Worm (Caenorhabditis elegans): ENCODE data around the gene ttr-2.

Gene ttr-2

ce11 chrIII:9946806-9947419 is 19.3 kb downstream of the ttr-2 start, which contains the start of gene K03H1.7 (continued):
- TF ChIP-seq F49E8.2 (tag; optimal IDR thresholded peaks at IDR 0.05; ENCODE audit: insufficient read depth): no peak
- no peak for TF ChIP-seq C06A6.2 (GFP tag; conservative IDR thresholded peaks at IDR 0.05)
- TF ChIP-seq him-1 (tag; optimal IDR thresholded peaks at IDR 0.05): no peak
- TF ChIP-seq lin-26 (GFP tag; IDR thresholded peaks at IDR 0.05): no peak
- TF ChIP-seq let-526 (GFP tag; IDR thresholded peaks at IDR 0.05): no peak
- peak; percentile 21 for TF ChIP-seq efl-1 (GFP tag; optimal IDR thresholded peaks at IDR 0.05)
- TF ChIP-seq F33H1.4 (GFP tag; IDR thresholded peaks at IDR 0.05): peak; percentile 50
- peak; percentile 62; the same call in 1 of the 2 replicates for TF ChIP-seq ceh-91 (GFP tag; IDR thresholded peaks at IDR 0.05)
- TF ChIP-seq repo-1 (tag; optimal IDR thresholded peaks at IDR 0.05): no peak
- no peak for TF ChIP-seq ztf-26 (tag; optimal IDR thresholded peaks at IDR 0.05)
- no peak for TF ChIP-seq atf-7 (tag; optimal IDR thresholded peaks at IDR 0.05)

ce11 chrIII:9950244-9950643 is 22.7 kb downstream of the ttr-2 start, which contains the start of gene K03H1.13:
Gene K03H1.13, minus strand, starts transcription at chrIII:9950344.
- TF ChIP-seq hmg-1.2 (GFP tag; IDR thresholded peaks at IDR 0.05): peak; percentile 24; the same call in 1 of the 2 replicates
- no peak for TF ChIP-seq ceh-100 (GFP tag; IDR thresholded peaks at IDR 0.05)

- TF ChIP-seq egl-44 (GFP tag; IDR thresholded peaks at IDR 0.05): no peak
- no peak for TF ChIP-seq ztf-25 (GFP tag; IDR thresholded peaks at IDR 0.05)
- no peak for TF ChIP-seq lin-40 (tag; optimal IDR thresholded peaks at IDR 0.05)
- TF ChIP-seq lir-1 (GFP tag; conservative IDR thresholded peaks at IDR 0.05): no peak
- no peak for TF ChIP-seq rec-8 (tag; optimal IDR thresholded peaks at IDR 0.05)
- no peak for TF ChIP-seq nhr-120 (GFP tag; IDR thresholded peaks at IDR 0.05)
- no peak for TF ChIP-seq zim-3 (tag; optimal IDR thresholded peaks at IDR 0.05)
- TF ChIP-seq mxl-1 (tag; optimal IDR thresholded peaks at IDR 0.05): no peak
These were observed 24.3 kb downstream of the ttr-2 start, which contains the start of gene K03H1.11 for ce11 chrIII:9951864-9952263. Gene K03H1.11, minus strand, starts transcription at chrIII:9951964.

ce11 chrIII:9956123-9956522 is 28.6 kb downstream of the ttr-2 start, which contains the start of gene mog-1:
Gene mog-1, minus strand, starts transcription at chrIII:9956215.
- peak; percentile 63; the same call in 1 of the 2 replicates for TF ChIP-seq hmg-1.2 (GFP tag; IDR thresholded peaks at IDR 0.05)
- TF ChIP-seq hmg-20 (GFP tag; IDR thresholded peaks at IDR 0.05): no peak

- TF ChIP-seq hlh-12 (tag; optimal IDR thresholded peaks at IDR 0.05) (no peak), dpff-1 (tag; optimal IDR thresholded peaks at IDR 0.05) (no peak), let-526 (GFP tag; IDR thresholded peaks at IDR 0.05) (no peak), hsf-1 (GFP tag; IDR thresholded peaks at IDR 0.05) (no peak), nhr-179 (tag; optimal IDR thresholded peaks at IDR 0.05) (no peak), tbp1 (GFP tag; optimal IDR thresholded peaks at IDR 0.05) (no peak), nhr-80 (tag; optimal IDR thresholded peaks at IDR 0.05) (peak; percentile 54), rec-8 (tag; optimal IDR thresholded peaks at IDR 0.05) (no peak), gei-17 (GFP tag; optimal IDR thresholded peaks at IDR 0.05) (no peak), zim-3 (tag; optimal IDR thresholded peaks at IDR 0.05) (no peak), nfyb-1 (GFP tag; IDR thresholded peaks at IDR 0.05) (no peak), attf-5 (GFP tag; optimal IDR thresholded peaks at IDR 0.05) (peak; percentile 84), cebp-1 (GFP tag; IDR thresholded peaks at IDR 0.05) (peak; percentile 97), cebp-1 (tag; optimal IDR thresholded peaks at IDR 0.05) (peak; percentile 99), snpc-4 (GFP tag; optimal IDR thresholded peaks at IDR 0.05) (no peak), snpc-4 (tag; optimal IDR thresholded peaks at IDR 0.05) (peak in 1 of 4 experiments; percentile 9), mcd-1 (GFP tag; IDR thresholded peaks at IDR 0.05) (no peak), lag-1 (GFP tag; IDR thresholded peaks at IDR 0.05) (no peak), F57A8.1 (GFP tag; optimal IDR thresholded peaks at IDR 0.05) (no peak), unc-62 (GFP tag; optimal IDR thresholded peaks at IDR 0.05) (peak; percentile 6), rcor-1 (GFP tag; IDR thresholded peaks at IDR 0.05) (no peak), cebp-2 (GFP tag; IDR thresholded peaks at IDR 0.05) (no peak)
These were observed 29.3 kb downstream of the ttr-2 start, which contains the start of gene alx-1 for ce11 chrIII:9956665-9957401. Gene alx-1, plus strand, starts transcription at chrIII:9957351.
